Worm (Caenorhabditis elegans) whole organism, L1 larva: ENCODE measurements around the gene ZK512.10.
A peak's percentile ranks its signal among the peaks of the same experiment; 100 is the strongest.

Experiments used
- aha-1 ChIP-seq: fragments of 150-350 bp; optimal IDR thresholded peaks from 2 replicates; lab custom pipeline; 2014; ENCODE audit warnings: missing biosample characterization, missing genetic modification characterization
- efl-3 ChIP-seq: fragments of 200-800 bp; sonication (Bioruptor generic); optimal IDR thresholded peaks from 2 replicates; lab custom pipeline; 2018; ENCODE audit warnings: mild to moderate bottlenecking, missing genetic modification characterization, missing compliant biosample characterization
- elt-3 ChIP-seq, 6 experiments: fragments of 150-350 bp in 1 of 6; sonication (generic microtip); optimal IDR thresholded peaks; 2 replicates each; lab custom pipeline; 2017 to 2018; ENCODE audit warnings: missing biosample characterization in 6 of 6, missing genetic modification characterization in 6 of 6, inconsistent platforms in 1 of 6
- fkh-4 ChIP-seq: sonication (generic microtip); optimal IDR thresholded peaks from 2 replicates; lab custom pipeline; 2016; ENCODE audit warnings: missing compliant biosample characterization, missing genetic modification characterization, borderline replicate concordance
- mdl-1 ChIP-seq, 2 experiments: fragments of 150-350 bp; optimal IDR thresholded peaks; 2 replicates each; lab custom pipeline; 2014 to 2017; ENCODE audit warnings: missing biosample characterization in 2 of 2, missing genetic modification characterization in 2 of 2, inconsistent platforms in 1 of 2
- pqm-1 ChIP-seq: sonication (generic microtip); optimal IDR thresholded peaks from 3 replicates; lab custom pipeline; 2017; ENCODE audit warnings: missing biosample characterization, missing genetic modification characterization
- skn-1 ChIP-seq: fragments of 150-350 bp; optimal IDR thresholded peaks from 2 replicates; lab custom pipeline; 2014; ENCODE audit warnings: missing biosample characterization, missing genetic modification characterization
- tbx-2 ChIP-seq: sonication (generic microtip); optimal IDR thresholded peaks from 2 replicates; lab custom pipeline; 2016; ENCODE audit warnings: missing genetic modification characterization, missing compliant biosample characterization
- unc-62 ChIP-seq: fragments of 150-350 bp; optimal IDR thresholded peaks from 2 replicates; lab custom pipeline; 2014; ENCODE audit warnings: missing biosample characterization, missing genetic modification reagents, missing genetic modification characterization
- ztf-11 ChIP-seq, 2 experiments: sonication (generic microtip); optimal IDR thresholded peaks; 2 replicates each; lab custom pipeline; 2016 to 2017; ENCODE audit warnings: missing genetic modification characterization in 2 of 2, missing biosample characterization in 1 of 2, missing compliant biosample characterization in 1 of 2

DNA sequence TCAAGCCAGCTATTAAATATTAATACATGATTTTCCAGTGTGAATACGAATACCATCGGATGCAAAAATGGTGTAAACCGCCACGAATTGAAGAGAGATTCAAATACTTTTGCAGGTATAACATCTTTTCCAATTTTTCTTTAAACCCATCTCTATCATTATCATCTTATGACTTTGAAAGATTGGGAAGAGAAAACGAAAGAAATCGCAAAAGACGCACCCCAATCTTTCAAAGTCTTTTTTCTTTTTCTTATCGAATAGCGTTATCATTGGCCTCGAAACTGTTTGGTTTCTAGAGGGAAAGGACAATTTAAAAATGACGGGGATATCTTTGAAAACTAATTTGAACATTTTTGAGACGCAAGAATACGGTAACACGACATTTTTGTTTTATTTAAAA lies 25.0 kb upstream of the ZK512.10 start:
- TF ChIP-seq mdl-1 (tag; optimal IDR thresholded peaks at IDR 0.05; lab: Kevin White, UChicago): no peak
- no peak for TF ChIP-seq skn-1
- TF ChIP-seq pqm-1: no peak
- no peak for TF ChIP-seq fkh-4 (tag; lab: Kevin White, UChicago)
- no peak for TF ChIP-seq ztf-11 (tag; optimal IDR thresholded peaks at IDR 0.05; lab: Kevin White, UChicago)
- TF ChIP-seq elt-3 (tag; optimal IDR thresholded peaks at IDR 0.05; lab: Kevin White, UChicago): peak in 1 of 6 experiments; percentile 61
- no peak for TF ChIP-seq tbx-2 (tag; lab: Kevin White, UChicago)
- no peak for TF ChIP-seq unc-62 (GFP tag; lab: Kevin White, UChicago)
- TF ChIP-seq efl-3 (GFP tag; lab: Kevin White, UChicago): no peak
- no peak for TF ChIP-seq aha-1 (tag; lab: Kevin White, UChicago)
